Fruit fly (Drosophila melanogaster) whole organism, pupa: Measurements from ENCODE around the gene Wdr59.

Experiments
- CG12605 ChIP-seq: fragments of 200-800 bp; sonication (Bioruptor generic); IDR thresholded peaks from 2 replicates; pipeline ENCODE4 v1.3.6; 2022; ENCODE audit warnings: missing biosample characterization, missing genetic modification characterization
- CG14655 ChIP-seq: fragments of 200-800 bp; sonication (Bioruptor generic); optimal IDR thresholded peaks from 3 replicates; lab custom pipeline; 2017; ENCODE audit warnings: mild to moderate bottlenecking, missing biosample characterization, missing genetic modification reagents, missing genetic modification characterization
- CG32121 ChIP-seq: fragments of 200-800 bp; sonication (Bioruptor generic); IDR thresholded peaks from 2 replicates; pipeline ENCODE4 v1.3.6; 2022; ENCODE audit warnings: missing biosample characterization, missing genetic modification characterization
- CG4496 ChIP-seq: fragments of 200-800 bp; sonication (Bioruptor generic); IDR thresholded peaks from 3 replicates; pipeline ENCODE4 v1.3.6; 2022; ENCODE audit warnings: missing biosample characterization, missing genetic modification characterization
- CG8159 ChIP-seq: fragments of 200-800 bp; sonication (Bioruptor generic); optimal IDR thresholded peaks from 3 replicates; lab custom pipeline; 2018; ENCODE audit warnings: missing biosample characterization, mild to moderate bottlenecking, missing genetic modification characterization, moderate library complexity
- fd96Ca ChIP-seq: fragments of 200-800 bp; sonication (Bioruptor generic); IDR thresholded peaks from 3 replicates; pipeline ENCODE4 v1.3.6; 2022; ENCODE audit warnings: missing biosample characterization, missing genetic modification characterization

dm6 chr2L:11100516-11101061 is 9.3 kb downstream of the Wdr59 start, which contains the start of gene Ge-1:
- no peak for TF ChIP-seq CG8159 (tag; lab: Kevin White, UChicago)
- no peak for TF ChIP-seq CG12605
- no peak for TF ChIP-seq CG32121
- TF ChIP-seq CG14655 (GFP tag; lab: Kevin White, UChicago): no peak
- TF ChIP-seq CG4496 (GFP tag; lab: Robert Waterston, UW): no peak
- TF ChIP-seq fd96Ca (GFP tag; lab: Robert Waterston, UW): no peak
